Fruit fly (Drosophila melanogaster) whole organism, embryonic: ENCODE data around the gene ftz.

Experiments
- ATbp ChIP-seq: fragments of 200-800 bp; sonication (Bioruptor generic); optimal IDR thresholded peaks from 2 replicates; lab custom pipeline; 2017; ENCODE audit warnings: missing biosample characterization, mild to moderate bottlenecking, missing genetic modification characterization, missing genetic modification reagents
- Adf1 ChIP-seq: fragments of 200-800 bp; sonication (Bioruptor generic); IDR thresholded peaks from 2 replicates; pipeline ENCODE4 v1.3.6; 2022; ENCODE audit warnings: missing biosample characterization, missing genetic modification characterization
- Atf3 ChIP-seq: fragments of 200-800 bp; sonication (Bioruptor generic); optimal IDR thresholded peaks from 3 replicates; lab custom pipeline; 2016; ENCODE audit warnings: missing biosample characterization, missing genetic modification characterization
- Blimp-1 ChIP-seq: fragments of 200-800 bp; sonication (Bioruptor generic); optimal IDR thresholded peaks from 3 replicates; lab custom pipeline; 2018; ENCODE audit warnings: missing biosample characterization, missing genetic modification characterization, mild to moderate bottlenecking, moderate library complexity, missing genetic modification reagents
- CG10147 ChIP-seq: fragments of 200-800 bp; sonication (Bioruptor generic); optimal IDR thresholded peaks from 2 replicates; lab custom pipeline; 2019; ENCODE audit warnings: missing biosample characterization, mild to moderate bottlenecking, missing genetic modification characterization, moderate library complexity
- CG1024 ChIP-seq: fragments of 200-800 bp; sonication (Bioruptor generic); IDR thresholded peaks from 2 replicates; pipeline ENCODE4 v1.3.6; 2022; ENCODE audit warnings: missing biosample characterization, missing genetic modification characterization
- CG12299 ChIP-seq: fragments of 200-800 bp; sonication (Bioruptor generic); optimal IDR thresholded peaks from 2 replicates; lab custom pipeline; 2018; ENCODE audit warnings: missing biosample characterization, mild to moderate bottlenecking, missing genetic modification characterization
- CG13775 ChIP-seq: fragments of 200-800 bp; sonication (Bioruptor generic); optimal IDR thresholded peaks from 3 replicates; lab custom pipeline; 2017; ENCODE audit warnings: missing biosample characterization, mild to moderate bottlenecking, missing genetic modification characterization
- CG15514 ChIP-seq: fragments of 200-800 bp; sonication (Bioruptor generic); optimal IDR thresholded peaks from 3 replicates; lab custom pipeline; 2017; ENCODE audit warnings: missing biosample characterization, missing genetic modification characterization, mild to moderate bottlenecking, moderate library complexity, missing genetic modification reagents
- CG16815 ChIP-seq: fragments of 200-800 bp; sonication (Bioruptor generic); optimal IDR thresholded peaks from 3 replicates; lab custom pipeline; 2017; ENCODE audit warnings: missing biosample characterization, mild to moderate bottlenecking, missing genetic modification characterization
- CG17612 ChIP-seq: fragments of 200-800 bp; sonication (Bioruptor generic); IDR thresholded peaks from 2 replicates; pipeline ENCODE4 v1.3.6; 2022; ENCODE audit warnings: missing biosample characterization, missing genetic modification characterization
- CG1792 ChIP-seq: fragments of 200-800 bp; sonication (Bioruptor generic); optimal IDR thresholded peaks from 2 replicates; lab custom pipeline; 2016; ENCODE audit warnings: missing biosample characterization, missing genetic modification characterization
- CG30431 ChIP-seq: fragments of 200-800 bp; sonication (Bioruptor generic); optimal IDR thresholded peaks from 2 replicates; lab custom pipeline; 2017; ENCODE audit warnings: missing biosample characterization, missing genetic modification characterization
- CG31224 ChIP-seq: fragments of 200-800 bp; sonication (Bioruptor generic); IDR thresholded peaks from 2 replicates; pipeline ENCODE4 v1.3.6; 2022; ENCODE audit warnings: missing biosample characterization, missing genetic modification characterization
- CG32767 ChIP-seq: fragments of 200-800 bp; sonication (Bioruptor generic); IDR thresholded peaks from 2 replicates; pipeline ENCODE4 v1.3.6; 2022; ENCODE audit warnings: missing biosample characterization, missing genetic modification characterization
- CG3838 ChIP-seq: fragments of 200-800 bp; sonication (Bioruptor generic); optimal IDR thresholded peaks from 3 replicates; lab custom pipeline; 2016; ENCODE audit warnings: missing biosample characterization, missing genetic modification characterization
- CG42726 ChIP-seq: fragments of 200-800 bp; sonication (Bioruptor generic); IDR thresholded peaks from 2 replicates; pipeline ENCODE4 v1.3.6; 2022; ENCODE audit warnings: missing biosample characterization, missing genetic modification characterization; ENCODE audit not compliant: partially characterized antibody
- CG4424 ChIP-seq: fragments of 200-800 bp; sonication (Bioruptor generic); optimal IDR thresholded peaks from 3 replicates; lab custom pipeline; 2016; ENCODE audit warnings: missing biosample characterization, missing genetic modification characterization
- CG8924 ChIP-seq: fragments of 200-800 bp; optimal IDR thresholded peaks from 3 replicates; lab custom pipeline; 2019; ENCODE audit warnings: missing biosample characterization, mild to moderate bottlenecking, missing genetic modification characterization, moderate library complexity
- CoRest ChIP-seq: fragments of 200-800 bp; sonication (Bioruptor generic); optimal IDR thresholded peaks from 3 replicates; lab custom pipeline; 2018; ENCODE audit warnings: missing biosample characterization, mild to moderate bottlenecking, missing genetic modification characterization, moderate library complexity
- D19B ChIP-seq: fragments of 200-800 bp; sonication (Bioruptor generic); optimal IDR thresholded peaks from 2 replicates; lab custom pipeline; 2017; ENCODE audit warnings: missing biosample characterization, mild to moderate bottlenecking, missing genetic modification characterization
- Dfd ChIP-seq, 2 experiments: fragments of >200 bp; optimal IDR thresholded peaks; 2 replicates each; lab custom pipeline; 2017; ENCODE audit warnings: missing biosample characterization in 2 of 2, missing genetic modification characterization in 2 of 2
- Dref ChIP-seq: fragments of 200-800 bp; sonication (Bioruptor generic); IDR thresholded peaks from 2 replicates; pipeline ENCODE4 v1.3.6; 2022; ENCODE audit warnings: missing biosample characterization, missing genetic modification characterization
- E2f2 ChIP-seq: fragments of 200-800 bp; sonication (Bioruptor generic); IDR thresholded peaks from 2 replicates; pipeline ENCODE4 v1.3.6; 2022; ENCODE audit warnings: missing biosample characterization, missing genetic modification characterization
- Elba2 ChIP-seq: fragments of 200-800 bp; sonication (Bioruptor generic); optimal IDR thresholded peaks from 3 replicates; lab custom pipeline; 2016; ENCODE audit warnings: missing biosample characterization, missing genetic modification characterization
- Gug ChIP-seq: fragments of 200-800 bp; sonication (Bioruptor generic); IDR thresholded peaks from 4 replicates; pipeline ENCODE4 v1.3.6; 2022; ENCODE audit warnings: missing biosample characterization, missing genetic modification characterization
- Side ChIP-seq: fragments of 200-800 bp; sonication (Bioruptor generic); optimal IDR thresholded peaks from 2 replicates; lab custom pipeline; 2016; ENCODE audit warnings: missing biosample characterization, missing genetic modification characterization
- Sin3A ChIP-seq: fragments of >200 bp; optimal IDR thresholded peaks from 2 replicates; lab custom pipeline; 2018
- Xbp1 ChIP-seq: fragments of 200-800 bp; sonication (Bioruptor generic); optimal IDR thresholded peaks from 3 replicates; lab custom pipeline; 2016; ENCODE audit warnings: missing biosample characterization, mild to moderate bottlenecking, missing genetic modification characterization
- Xrp1 ChIP-seq: fragments of 200-800 bp; sonication (Bioruptor generic); IDR thresholded peaks from 2 replicates; pipeline ENCODE4 v1.3.6; 2022; ENCODE audit warnings: missing biosample characterization, missing genetic modification characterization
- chif ChIP-seq, 2 experiments: fragments of 200-800 bp; sonication (Bioruptor generic); optimal IDR thresholded peaks; 3 replicates each; lab custom pipeline; 2016; ENCODE audit warnings: missing biosample characterization in 2 of 2, missing genetic modification characterization in 2 of 2
- chinmo ChIP-seq: fragments of 200-800 bp; sonication (Bioruptor generic); IDR thresholded peaks from 4 replicates; pipeline ENCODE4 v1.3.6; 2022; ENCODE audit warnings: missing biosample characterization, missing genetic modification characterization; ENCODE audit not compliant: partially characterized antibody
- dmrt99B ChIP-seq: fragments of 200-800 bp; sonication (Bioruptor generic); optimal IDR thresholded peaks from 2 replicates; lab custom pipeline; 2018; ENCODE audit warnings: missing biosample characterization, mild to moderate bottlenecking, missing genetic modification characterization, moderate library complexity
- ewg ChIP-seq: fragments of 200-800 bp; sonication (Bioruptor generic); optimal IDR thresholded peaks from 3 replicates; lab custom pipeline; 2017; ENCODE audit warnings: mild to moderate bottlenecking, missing biosample characterization, missing genetic modification reagents, missing genetic modification characterization
- fru ChIP-seq: fragments of >200 bp; optimal IDR thresholded peaks from 2 replicates; lab custom pipeline; 2017
- mam ChIP-seq: fragments of 200-800 bp; sonication (Bioruptor generic); optimal IDR thresholded peaks from 3 replicates; lab custom pipeline; 2016; ENCODE audit warnings: missing biosample characterization, missing genetic modification characterization
- mld ChIP-seq: fragments of 200-800 bp; sonication (Bioruptor generic); IDR thresholded peaks from 3 replicates; pipeline ENCODE4 v1.3.6; 2022; ENCODE audit warnings: missing biosample characterization, missing genetic modification characterization; ENCODE audit not compliant: partially characterized antibody
- pros ChIP-seq: fragments of 200-800 bp; sonication (Bioruptor generic); optimal IDR thresholded peaks from 3 replicates; lab custom pipeline; 2019; ENCODE audit warnings: missing biosample characterization, mild to moderate bottlenecking, missing genetic modification characterization, moderate library complexity
- ranshi ChIP-seq: fragments of 200-800 bp; sonication (Bioruptor generic); IDR thresholded peaks from 2 replicates; pipeline ENCODE4 v1.3.6; 2022; ENCODE audit warnings: missing biosample characterization, missing genetic modification characterization
- scrt ChIP-seq: fragments of 200-800 bp; sonication (Bioruptor generic); optimal IDR thresholded peaks from 2 replicates; lab custom pipeline; 2018; ENCODE audit warnings: missing biosample characterization, mild to moderate bottlenecking, missing genetic modification characterization, moderate library complexity
- sens-2 ChIP-seq: fragments of 200-800 bp; sonication (Bioruptor generic); IDR thresholded peaks from 2 replicates; pipeline ENCODE4 v1.3.6; 2022; ENCODE audit warnings: missing biosample characterization, missing genetic modification characterization
- sim ChIP-seq: fragments of 200-800 bp; sonication (Bioruptor generic); IDR thresholded peaks from 2 replicates; pipeline ENCODE4 v1.3.6; 2022; ENCODE audit warnings: missing biosample characterization, missing genetic modification characterization
- sima ChIP-seq: fragments of 200-800 bp; sonication (Bioruptor generic); optimal IDR thresholded peaks from 2 replicates; lab custom pipeline; 2016; ENCODE audit warnings: missing biosample characterization, missing genetic modification characterization
- slbo ChIP-seq: fragments of 200-800 bp; sonication (Bioruptor generic); IDR thresholded peaks from 2 replicates; pipeline ENCODE4 v1.3.6; 2022; ENCODE audit warnings: missing biosample characterization, missing genetic modification characterization
- slou ChIP-seq: fragments of 200-800 bp; sonication (Bioruptor generic); optimal IDR thresholded peaks from 3 replicates; lab custom pipeline; 2016; ENCODE audit warnings: missing biosample characterization, missing genetic modification characterization
- sr ChIP-seq: fragments of 200-800 bp; sonication (Bioruptor generic); IDR thresholded peaks from 3 replicates; pipeline ENCODE4 v1.3.6; 2022; ENCODE audit warnings: missing biosample characterization, missing genetic modification characterization
- tap ChIP-seq: fragments of 200-800 bp; optimal IDR thresholded peaks from 3 replicates; lab custom pipeline; 2019; ENCODE audit warnings: missing biosample characterization, mild to moderate bottlenecking, missing genetic modification characterization, moderate library complexity
- tgo ChIP-seq: fragments of 200-800 bp; sonication (Bioruptor generic); IDR thresholded peaks from 3 replicates; pipeline ENCODE4 v1.3.6; 2022; ENCODE audit warnings: missing biosample characterization, missing genetic modification characterization
- unpg ChIP-seq: fragments of 200-800 bp; sonication (Bioruptor generic); optimal IDR thresholded peaks from 3 replicates; lab custom pipeline; 2018; ENCODE audit warnings: missing biosample characterization, mild to moderate bottlenecking, missing genetic modification characterization, moderate library complexity
- vfl ChIP-seq: fragments of 200-800 bp; sonication (Bioruptor generic); optimal IDR thresholded peaks from 2 replicates; lab custom pipeline; 2016; ENCODE audit warnings: missing biosample characterization, missing genetic modification characterization
- wor ChIP-seq: fragments of 200-800 bp; sonication (Bioruptor generic); IDR thresholded peaks from 2 replicates; pipeline ENCODE4 v1.3.6; 2022; ENCODE audit warnings: missing biosample characterization, missing genetic modification characterization

The ftz gene

dm6 chr3R:6903289-6903791 is 39.2 kb downstream of the ftz start (continued):
- TF ChIP-seq wor: peak; percentile 40; the same call in 1 of the 2 replicates
- TF ChIP-seq CG8924 (tag; lab: Kevin White, UChicago): peak; percentile 89
- TF ChIP-seq scrt (GFP tag; lab: Kevin White, UChicago): peak; percentile 47
- TF ChIP-seq CG15514: peak; percentile 26
- TF ChIP-seq sens-2 (GFP tag; lab: Robert Waterston, UW): no peak
- TF ChIP-seq slbo (GFP tag; lab: Robert Waterston, UW): no peak
- TF ChIP-seq slou: no peak
- no peak for TF ChIP-seq fru (lab: Kevin White, UChicago)
- TF ChIP-seq CG12299 (tag; lab: Kevin White, UChicago): peak; percentile 52
- TF ChIP-seq CG31224: peak; percentile 18; the same call in 1 of the 2 replicates
- peak; percentile 80 for TF ChIP-seq Xrp1 (GFP tag; lab: Robert Waterston, UW)
- TF ChIP-seq E2f2 (GFP tag; lab: Robert Waterston, UW): no peak
- no peak for TF ChIP-seq CG1792 (GFP tag; lab: Kevin White, UChicago)
- TF ChIP-seq CG1024 (GFP tag; lab: Robert Waterston, UW): 0 out of 2 replicates have a peak, but pooled peaks have one; percentile 26
- TF ChIP-seq ewg: peak; percentile 47
- no peak for TF ChIP-seq Elba2 (GFP tag; lab: Kevin White, UChicago)
- TF ChIP-seq unpg (GFP tag; lab: Kevin White, UChicago): peak; percentile 84
- TF ChIP-seq ranshi (GFP tag; lab: Robert Waterston, UW): peak; percentile 40; the same call in 1 of the 2 replicates
- TF ChIP-seq vfl (GFP tag; lab: Kevin White, UChicago): no peak
- peak; percentile 50 for TF ChIP-seq CG10147
- TF ChIP-seq mam (GFP tag; lab: Kevin White, UChicago): no peak
- TF ChIP-seq Gug: no peak; the same call in 3 of the 4 replicates
- TF ChIP-seq Dfd (GFP tag; optimal IDR thresholded peaks at IDR 0.05; lab: Kevin White, UChicago): no peak
- TF ChIP-seq tap (tag; lab: Kevin White, UChicago): peak; percentile 65
- TF ChIP-seq Dref: no peak
- no peak for TF ChIP-seq Side (GFP tag; lab: Kevin White, UChicago)
- TF ChIP-seq tgo: peak; percentile 72
- TF ChIP-seq dmrt99B (tag; lab: Kevin White, UChicago): peak; percentile 84
- peak; percentile 90 for TF ChIP-seq CoRest (tag; lab: Kevin White, UChicago)
- no peak for TF ChIP-seq CG3838 (GFP tag; lab: Kevin White, UChicago)
- TF ChIP-seq Blimp-1 (GFP tag; lab: Kevin White, UChicago): peak; percentile 84
- TF ChIP-seq chif (GFP tag; optimal IDR thresholded peaks at IDR 0.05; lab: Kevin White, UChicago): peak in 1 of 2 experiments; percentile 13
- no peak for TF ChIP-seq D19B
- peak; percentile 73 for TF ChIP-seq CG13775 (GFP tag; lab: Kevin White, UChicago)
- TF ChIP-seq chinmo (GFP tag; lab: Robert Waterston, UW): no peak
- peak; percentile 68 for TF ChIP-seq CG16815 (GFP tag; lab: Kevin White, UChicago)
- no peak for TF ChIP-seq sr (GFP tag; lab: Robert Waterston, UW)
- no peak for TF ChIP-seq Sin3A (lab: Kevin White, UChicago)
- no peak for TF ChIP-seq Atf3
- TF ChIP-seq pros (GFP tag; lab: Kevin White, UChicago): no peak
- TF ChIP-seq sim (GFP tag; lab: Robert Waterston, UW): 0 out of 2 replicates have a peak, but pooled peaks have one; percentile 45
- TF ChIP-seq CG30431 (GFP tag; lab: Kevin White, UChicago): peak; percentile 40
- no peak for TF ChIP-seq CG17612 (GFP tag; lab: Robert Waterston, UW)
- TF ChIP-seq CG32767 (GFP tag; lab: Robert Waterston, UW): peak; percentile 20; the same call in 1 of the 2 replicates
- peak; percentile 71 for TF ChIP-seq Adf1 (GFP tag; lab: Robert Waterston, UW)
- peak; percentile 72 for TF ChIP-seq CG4424 (GFP tag; lab: Kevin White, UChicago)
- peak; percentile 68 for TF ChIP-seq Xbp1 (GFP tag; lab: Kevin White, UChicago)
- peak; percentile 67 for TF ChIP-seq ATbp (GFP tag; lab: Kevin White, UChicago)
- no peak for TF ChIP-seq mld (GFP tag; lab: Robert Waterston, UW)
- TF ChIP-seq CG42726 (GFP tag; lab: Robert Waterston, UW): no peak
- TF ChIP-seq sima (GFP tag; lab: Kevin White, UChicago): no peak
